5 fruit fly cellular contexts compared by ENCODE assay signal in the genomic region with DNA sequence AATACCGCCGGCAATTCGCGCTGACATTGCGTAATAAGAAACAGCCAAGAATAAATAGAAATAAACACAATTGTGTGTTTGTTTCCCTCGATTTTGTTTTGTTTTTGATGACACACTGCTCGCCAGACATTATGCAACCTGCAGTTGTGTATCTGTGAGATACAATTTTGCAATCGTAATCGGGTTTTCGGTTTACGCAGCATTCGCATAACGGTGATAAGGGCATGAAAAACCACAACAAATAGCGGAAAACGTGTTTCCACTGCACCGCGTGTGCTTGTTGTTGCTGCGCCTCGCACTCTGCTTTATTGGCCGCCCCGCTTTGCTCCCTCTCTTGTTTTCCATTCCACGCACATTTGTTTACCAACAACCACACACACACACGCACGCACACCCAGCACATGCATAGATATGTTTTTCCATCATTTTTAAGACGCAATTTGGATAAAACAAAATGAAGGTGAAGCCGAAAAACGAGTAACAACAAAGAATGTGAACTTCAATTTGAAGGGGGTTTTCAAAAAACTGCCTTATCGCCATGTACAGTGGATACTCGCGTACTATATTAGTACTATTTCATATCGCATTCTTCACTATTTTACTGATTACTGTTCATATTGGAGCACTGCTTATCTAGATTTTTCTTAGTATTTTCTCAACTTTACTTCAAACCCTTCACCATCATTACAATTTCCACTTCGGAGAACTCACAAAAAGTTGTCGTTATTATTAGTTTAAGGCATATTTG.
TF ChIP-seq lines count a peak whose summit lies in the region.

No protein-coding gene starts in this region.

- TF ChIP-seq CTCF in whole organism, embryonic (GFP tag; optimal IDR thresholded peaks at IDR 0.05; lab: Kevin White, UChicago), result no peak

TF ChIP-seq in Kc167, 6 proteins besides CTCF, POLR2A, EP300 and RAD21:
- TF ChIP-seq psq (optimal IDR thresholded peaks at IDR 0.05; lab: Kevin White, UChicago) (peak; percentile 66), h (optimal IDR thresholded peaks at IDR 0.05; lab: Kevin White, UChicago) (no peak)

TF ChIP-seq in whole organism, adult, 20 proteins besides CTCF, POLR2A, EP300 and RAD21:
- TF ChIP-seq CG5204 (GFP tag; optimal IDR thresholded peaks at IDR 0.05; lab: Kevin White, UChicago), result no peak
- peak; percentile 33 for TF ChIP-seq Mnt (GFP tag; optimal IDR thresholded peaks at IDR 0.05; lab: Kevin White, UChicago)
- no peak for TF ChIP-seq CG14711 (tag; optimal IDR thresholded peaks at IDR 0.05; lab: Kevin White, UChicago)
- peak; percentile 99 for TF ChIP-seq tj (GFP tag; optimal IDR thresholded peaks at IDR 0.05; lab: Kevin White, UChicago)
- no peak for TF ChIP-seq cnc (optimal IDR thresholded peaks at IDR 0.05; lab: Kevin White, UChicago)
- TF ChIP-seq Crg-1 (GFP tag; optimal IDR thresholded peaks at IDR 0.05; lab: Kevin White, UChicago), result no peak
- TF ChIP-seq ovo (GFP tag; optimal IDR thresholded peaks at IDR 0.05; lab: Kevin White, UChicago), result no peak
- no peak for TF ChIP-seq CG33017 (tag; optimal IDR thresholded peaks at IDR 0.05; lab: Kevin White, UChicago)

TF ChIP-seq in whole organism, embryonic, 481 proteins besides CTCF, POLR2A, EP300 and RAD21 (continues in another document):
- no peak for TF ChIP-seq E2f1 (GFP tag; IDR thresholded peaks at IDR 0.05; lab: Robert Waterston, UW)
- TF ChIP-seq CG4424 (GFP tag; optimal IDR thresholded peaks at IDR 0.05; lab: Kevin White, UChicago), result no peak
- TF ChIP-seq CG6272 (GFP tag; IDR thresholded peaks at IDR 0.05; lab: Robert Waterston, UW), result no peak
- TF ChIP-seq Pdp1 (GFP tag; optimal IDR thresholded peaks at IDR 0.05; lab: Kevin White, UChicago), result peak in 1 of 2 experiments; percentile 98
- no peak for TF ChIP-seq BtbVII (GFP tag; optimal IDR thresholded peaks at IDR 0.05; lab: Kevin White, UChicago)
- no peak for TF ChIP-seq tll (GFP tag; optimal IDR thresholded peaks at IDR 0.05; lab: Kevin White, UChicago)
- TF ChIP-seq Optix (GFP tag; IDR thresholded peaks at IDR 0.05; lab: Robert Waterston, UW), result no peak
- no peak for TF ChIP-seq CG42726 (GFP tag; IDR thresholded peaks at IDR 0.05; lab: Robert Waterston, UW; ENCODE audit: partially characterized antibody)
- TF ChIP-seq fd64A (GFP tag; optimal IDR thresholded peaks at IDR 0.05; lab: Kevin White, UChicago), result no peak
- no peak for TF ChIP-seq CG14441 (GFP tag; IDR thresholded peaks at IDR 0.05; lab: Robert Waterston, UW)
- TF ChIP-seq CG17829 (tag; optimal IDR thresholded peaks at IDR 0.05; lab: Kevin White, UChicago), result no peak
- TF ChIP-seq Trl (optimal IDR thresholded peaks at IDR 0.05; lab: Kevin White, UChicago), result peak in 1 of 2 experiments; percentile 8
- no peak for TF ChIP-seq Trl (GFP tag; optimal IDR thresholded peaks at IDR 0.05; lab: Kevin White, UChicago)
- TF ChIP-seq insv (GFP tag; optimal IDR thresholded peaks at IDR 0.05; lab: Kevin White, UChicago), result no peak
- TF ChIP-seq CG10431 (GFP tag; optimal IDR thresholded peaks at IDR 0.05; lab: Kevin White, UChicago), result no peak
- peak; percentile 49 for TF ChIP-seq CG12769 (tag; optimal IDR thresholded peaks at IDR 0.05; lab: Kevin White, UChicago)
- no peak for TF ChIP-seq CG14014 (GFP tag; IDR thresholded peaks at IDR 0.05; lab: Robert Waterston, UW)
- peak; percentile 89 for TF ChIP-seq grau (tag; optimal IDR thresholded peaks at IDR 0.05; lab: Kevin White, UChicago)
- TF ChIP-seq MTF-1 (GFP tag; optimal IDR thresholded peaks at IDR 0.05; lab: Kevin White, UChicago; ENCODE audit: borderline replicate concordance), result no peak
- no peak for TF ChIP-seq onecut (GFP tag; IDR thresholded peaks at IDR 0.05; lab: Robert Waterston, UW)
- TF ChIP-seq al (GFP tag; IDR thresholded peaks at IDR 0.05; lab: Robert Waterston, UW), result no peak
- no peak for TF ChIP-seq dpn (GFP tag; optimal IDR thresholded peaks at IDR 0.05; lab: Kevin White, UChicago)
- no peak for TF ChIP-seq TFAM (GFP tag; optimal IDR thresholded peaks at IDR 0.05; lab: Kevin White, UChicago)
- no peak for TF ChIP-seq ERR (GFP tag; optimal IDR thresholded peaks at IDR 0.05; lab: Kevin White, UChicago)
- TF ChIP-seq slbo (GFP tag; IDR thresholded peaks at IDR 0.05; lab: Robert Waterston, UW), result no peak

TF ChIP-seq in whole organism, prepupa, 60 proteins besides CTCF, POLR2A, EP300 and RAD21:
- TF ChIP-seq dac (GFP tag; optimal IDR thresholded peaks at IDR 0.05; lab: Kevin White, UChicago), result no peak
- peak; percentile 38 for TF ChIP-seq fkh (GFP tag; optimal IDR thresholded peaks at IDR 0.05; lab: Kevin White, UChicago)
- TF ChIP-seq vri (GFP tag; optimal IDR thresholded peaks at IDR 0.05; lab: Kevin White, UChicago), result peak; percentile 71
- TF ChIP-seq Ets96B (tag; optimal IDR thresholded peaks at IDR 0.05; lab: Kevin White, UChicago), result no peak
- no peak for TF ChIP-seq CG31627 (GFP tag; optimal IDR thresholded peaks at IDR 0.05; lab: Kevin White, UChicago)
- no peak for TF ChIP-seq Smox (GFP tag; optimal IDR thresholded peaks at IDR 0.05; lab: Kevin White, UChicago)

TF ChIP-seq in whole organism, wandering third instar larva, 38 proteins besides CTCF, POLR2A, EP300 and RAD21:
- TF ChIP-seq dl (GFP tag; optimal IDR thresholded peaks at IDR 0.05; lab: Kevin White, UChicago; ENCODE audit: insufficient read depth in 1 of 2, partially characterized antibody in 2 of 2), result no peak
- no peak for TF ChIP-seq woc (GFP tag; optimal IDR thresholded peaks at IDR 0.05; lab: Kevin White, UChicago)
- no peak for TF ChIP-seq Abd-B (GFP tag; optimal IDR thresholded peaks at IDR 0.05; lab: Kevin White, UChicago)
- no peak for TF ChIP-seq HLH106 (tag; optimal IDR thresholded peaks at IDR 0.05; lab: Kevin White, UChicago)
- TF ChIP-seq Dfd (GFP tag; optimal IDR thresholded peaks at IDR 0.05; lab: Kevin White, UChicago), result no peak
- TF ChIP-seq usp (GFP tag; optimal IDR thresholded peaks at IDR 0.05; lab: Kevin White, UChicago), result no peak
- no peak for TF ChIP-seq br (GFP tag; optimal IDR thresholded peaks at IDR 0.05; lab: Kevin White, UChicago)
- TF ChIP-seq N (GFP tag; optimal IDR thresholded peaks at IDR 0.05; lab: Kevin White, UChicago), result no peak
- TF ChIP-seq sage (GFP tag; optimal IDR thresholded peaks at IDR 0.05; lab: Kevin White, UChicago), result no peak
- TF ChIP-seq Rel (GFP tag; optimal IDR thresholded peaks at IDR 0.05; lab: Kevin White, UChicago), result no peak
- TF ChIP-seq Rel (tag; optimal IDR thresholded peaks at IDR 0.05; lab: Kevin White, UChicago), result peak; percentile 12
- TF ChIP-seq Hr83 (GFP tag; optimal IDR thresholded peaks at IDR 0.05; lab: Kevin White, UChicago; ENCODE audit: poor library complexity, severe bottlenecking), result no peak
- no peak for TF ChIP-seq Jra (GFP tag; optimal IDR thresholded peaks at IDR 0.05; lab: Kevin White, UChicago)
- TF ChIP-seq psq (GFP tag; optimal IDR thresholded peaks at IDR 0.05; lab: Kevin White, UChicago), result peak; percentile 40
- no peak for TF ChIP-seq rgr (GFP tag; optimal IDR thresholded peaks at IDR 0.05; lab: Kevin White, UChicago)
- TF ChIP-seq CG32264 (GFP tag; optimal IDR thresholded peaks at IDR 0.05; lab: Kevin White, UChicago), result no peak
- TF ChIP-seq dsf (GFP tag; optimal IDR thresholded peaks at IDR 0.05; lab: Kevin White, UChicago; ENCODE audit: borderline replicate concordance), result no peak
